Worm (Caenorhabditis elegans) whole organism, L1 larva: Measurements from ENCODE around the gene egl-20.

Experiments used
- ceh-82 ChIP-seq, 3 experiments: fragments of 150-350 bp in 1 of 3; sonication (generic microtip) in 2 of 3; optimal IDR thresholded peaks; 2 replicates each; lab custom pipeline; 2014 to 2017; ENCODE audit warnings: missing biosample characterization in 3 of 3, missing genetic modification characterization in 3 of 3
- fkh-10 ChIP-seq: sonication (generic microtip); optimal IDR thresholded peaks from 2 replicates; lab custom pipeline; 2017; ENCODE audit warnings: missing biosample characterization, missing genetic modification reagents, missing genetic modification characterization
- lin-15B ChIP-seq: fragments of 150-350 bp; sonication (generic microtip); optimal IDR thresholded peaks from 3 replicates; lab custom pipeline; 2014; ENCODE audit warnings: missing biosample characterization, missing genetic modification characterization
- nhr-76 ChIP-seq: sonication (generic microtip); optimal IDR thresholded peaks from 2 replicates; lab custom pipeline; 2017; ENCODE audit warnings: missing biosample characterization, missing genetic modification characterization
- pax-3 ChIP-seq: fragments of 200-800 bp; sonication (Bioruptor generic); optimal IDR thresholded peaks from 2 replicates; lab custom pipeline; 2018; ENCODE audit warnings: mild to moderate bottlenecking, missing genetic modification characterization, moderate library complexity, missing compliant biosample characterization

DNA sequence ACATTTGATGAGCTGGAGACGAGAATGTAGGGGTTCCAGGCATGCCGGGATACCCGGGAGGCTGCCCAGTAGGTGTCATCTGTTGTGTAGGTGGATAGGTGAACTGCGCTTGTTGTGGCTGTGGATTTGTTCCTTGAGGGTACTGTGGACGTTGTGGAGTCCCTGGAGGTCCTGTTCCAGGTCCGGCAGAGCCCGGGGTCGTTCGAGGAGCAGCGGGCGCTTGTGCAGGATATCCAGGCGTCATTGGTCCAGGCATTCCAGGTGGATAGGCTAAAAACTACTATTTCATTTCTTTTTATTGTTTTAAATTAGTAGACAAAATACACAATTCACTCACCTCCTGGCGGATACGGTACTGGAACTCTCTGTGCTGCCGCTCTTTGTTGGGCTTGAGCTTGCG is 20.1 kb downstream of the egl-20 start:
- TF ChIP-seq pax-3 (tag; lab: Kevin White, UChicago) (no peak), fkh-10 (no peak), nhr-76 (tag; lab: Kevin White, UChicago) (no peak), ceh-82 (tag; optimal IDR thresholded peaks at IDR 0.05; lab: Kevin White, UChicago) (no peak), lin-15B (no peak)
